Fruit fly (Drosophila melanogaster) whole organism, embryonic: Measurements from ENCODE around the gene CG2129.

Source experiments
- CG3407 ChIP-seq: fragments of 200-800 bp; sonication (Bioruptor generic); optimal IDR thresholded peaks from 2 replicates; lab custom pipeline; 2018; ENCODE audit warnings: missing biosample characterization, mild to moderate bottlenecking, missing genetic modification characterization
- CG3726 ChIP-seq: fragments of 200-800 bp; sonication (Bioruptor generic); IDR thresholded peaks from 3 replicates; pipeline ENCODE4, ENCODE4 v1.3.6; 2022; ENCODE audit warnings: missing biosample characterization, missing genetic modification characterization
- vvl ChIP-seq: fragments of 200-800 bp; sonication (Bioruptor generic); IDR thresholded peaks from 2 replicates; pipeline ENCODE4 v1.3.6; 2022; ENCODE audit warnings: missing biosample characterization, missing genetic modification characterization

- TF ChIP-seq CG3726 (GFP tag; lab: Robert Waterston, UW) (no peak), vvl (GFP tag; lab: Robert Waterston, UW) (no peak), CG3407 (no peak)
Measured at dm6 chrX:8177742-8178141, 32.1 kb downstream of the CG2129 start.
